Fruit fly (Drosophila melanogaster) Kc167 (cell line): ENCODE results near the gene Sld5.

Source experiments
- Myc ChIP-seq: fragments of >200 bp; optimal IDR thresholded peaks from 2 replicates; lab custom pipeline; 2017; ENCODE audit warnings: missing external identifiers
- Sin3A ChIP-seq: fragments of >200 bp; optimal IDR thresholded peaks from 2 replicates; lab custom pipeline; 2018; ENCODE audit warnings: missing external identifiers
- h ChIP-seq: fragments of >200 bp; optimal IDR thresholded peaks from 3 replicates; lab custom pipeline; 2018; ENCODE audit warnings: missing external identifiers
- insv ChIP-seq: fragments of >200 bp; optimal IDR thresholded peaks from 3 replicates; lab custom pipeline; 2018; ENCODE audit warnings: missing external identifiers
- psq ChIP-seq: fragments of >200 bp; optimal IDR thresholded peaks from 2 replicates; lab custom pipeline; 2017; ENCODE audit warnings: missing external identifiers
- ttk ChIP-seq: sonication (Bioruptor generic); optimal IDR thresholded peaks from 2 replicates; lab custom pipeline; 2017; ENCODE audit warnings: missing external identifiers

The Sld5 gene

DNA sequence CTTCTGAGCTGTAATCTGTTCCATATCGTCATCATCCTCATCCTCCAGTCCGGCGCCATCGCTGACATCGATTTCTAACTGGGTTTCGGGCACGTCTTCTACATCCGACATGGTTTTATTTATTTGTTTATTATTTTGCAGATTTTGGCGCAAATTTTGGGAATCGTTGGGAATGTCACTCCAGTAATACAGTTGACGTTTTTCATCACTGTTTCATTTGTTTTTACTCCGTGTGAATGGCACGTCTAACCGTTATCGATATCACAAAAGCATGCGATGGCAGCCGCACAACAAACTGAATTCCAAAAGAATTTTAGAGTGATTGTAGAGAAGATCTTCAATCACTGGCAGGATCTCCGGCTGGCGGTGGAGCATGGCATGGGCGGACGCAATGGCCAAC, at the start of gene Sld5, which contains the start of gene CG14543:
Gene Sld5 (minus strand): TSS at position 167 of the 400 bp plus-strand sequence.
Gene CG14543 (plus strand): TSS at position 250 of the 400 bp plus-strand sequence.
- no peak for TF ChIP-seq ttk (lab: Kevin White, UChicago)
- TF ChIP-seq Myc: no peak
- no peak for TF ChIP-seq psq (lab: Kevin White, UChicago)
- TF ChIP-seq h (lab: Kevin White, UChicago): no peak
- TF ChIP-seq Sin3A (lab: Kevin White, UChicago): no peak
- TF ChIP-seq insv (lab: Kevin White, UChicago): no peak

DNA sequence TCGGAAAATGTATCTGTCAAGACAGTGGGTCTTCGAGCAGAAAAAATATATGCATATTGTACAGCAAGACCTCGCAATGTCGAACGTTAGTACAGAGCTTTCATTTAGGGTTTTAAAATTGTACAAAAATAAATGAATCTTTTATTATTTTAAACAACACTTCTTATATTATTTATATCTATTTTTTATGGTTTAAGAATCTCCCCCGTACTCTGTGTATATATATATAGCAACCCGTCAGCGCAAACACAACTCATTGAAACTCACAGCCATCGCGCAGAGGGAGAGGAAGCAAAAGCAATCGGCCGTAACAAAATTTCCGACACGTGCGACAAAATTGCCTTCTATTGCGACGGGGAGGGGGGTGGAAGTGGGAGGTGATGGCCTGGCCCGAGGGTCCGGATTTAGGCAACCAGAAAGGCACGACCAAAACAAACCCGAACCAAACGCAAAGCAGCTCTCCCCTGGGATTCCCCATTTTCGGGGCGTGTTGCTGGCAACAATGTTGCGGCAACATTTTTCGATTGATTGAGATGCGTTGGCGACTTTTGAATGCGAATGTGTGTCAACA, 49.7 kb upstream of the Sld5 start:
- no peak for TF ChIP-seq insv (lab: Kevin White, UChicago)
- no peak for TF ChIP-seq psq (lab: Kevin White, UChicago)
- TF ChIP-seq Sin3A (lab: Kevin White, UChicago): no peak
- TF ChIP-seq ttk (lab: Kevin White, UChicago): no peak
- no peak for TF ChIP-seq h (lab: Kevin White, UChicago)
- no peak for TF ChIP-seq Myc

DNA sequence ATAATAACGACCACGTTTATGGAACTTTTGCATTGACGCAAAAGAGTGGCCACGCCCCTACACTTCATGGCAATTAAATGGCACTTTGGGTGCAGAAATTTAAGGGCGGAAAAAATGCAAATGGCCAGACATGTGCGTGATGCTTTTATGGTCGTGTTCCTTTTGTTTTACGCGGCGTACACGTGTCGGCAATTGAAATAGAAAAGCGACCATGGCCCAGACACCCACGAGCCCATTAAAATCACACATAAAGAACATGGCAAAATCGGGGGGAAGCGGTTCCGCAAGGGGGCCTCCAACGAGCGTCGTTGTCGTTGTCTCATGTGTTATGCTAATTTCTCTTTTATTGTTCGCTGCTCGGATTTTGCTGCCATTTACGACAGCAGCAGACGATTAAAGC, 49.1 kb upstream of the Sld5 start:
- no peak for TF ChIP-seq insv (lab: Kevin White, UChicago)
- TF ChIP-seq Sin3A (lab: Kevin White, UChicago): no peak
- no peak for TF ChIP-seq h (lab: Kevin White, UChicago)
- TF ChIP-seq Myc: no peak
- no peak for TF ChIP-seq ttk (lab: Kevin White, UChicago)

DNA sequence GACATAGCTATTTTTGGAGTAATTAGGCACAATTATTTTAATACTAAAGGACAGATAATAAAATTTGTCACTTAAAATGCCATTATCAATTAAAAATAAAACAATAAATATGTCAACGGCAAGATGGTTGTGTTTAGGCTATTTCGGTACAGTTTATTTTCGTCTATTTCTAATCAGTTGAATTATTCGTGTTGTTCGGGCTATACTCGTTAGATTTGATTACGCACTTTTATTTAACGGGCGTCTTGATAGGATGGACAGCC, 48.7 kb upstream of the Sld5 start:
- no peak for TF ChIP-seq ttk (lab: Kevin White, UChicago)
- no peak for TF ChIP-seq Myc
- no peak for TF ChIP-seq h (lab: Kevin White, UChicago)
- no peak for TF ChIP-seq Sin3A (lab: Kevin White, UChicago)
- no peak for TF ChIP-seq psq (lab: Kevin White, UChicago)
- no peak for TF ChIP-seq insv (lab: Kevin White, UChicago)

DNA sequence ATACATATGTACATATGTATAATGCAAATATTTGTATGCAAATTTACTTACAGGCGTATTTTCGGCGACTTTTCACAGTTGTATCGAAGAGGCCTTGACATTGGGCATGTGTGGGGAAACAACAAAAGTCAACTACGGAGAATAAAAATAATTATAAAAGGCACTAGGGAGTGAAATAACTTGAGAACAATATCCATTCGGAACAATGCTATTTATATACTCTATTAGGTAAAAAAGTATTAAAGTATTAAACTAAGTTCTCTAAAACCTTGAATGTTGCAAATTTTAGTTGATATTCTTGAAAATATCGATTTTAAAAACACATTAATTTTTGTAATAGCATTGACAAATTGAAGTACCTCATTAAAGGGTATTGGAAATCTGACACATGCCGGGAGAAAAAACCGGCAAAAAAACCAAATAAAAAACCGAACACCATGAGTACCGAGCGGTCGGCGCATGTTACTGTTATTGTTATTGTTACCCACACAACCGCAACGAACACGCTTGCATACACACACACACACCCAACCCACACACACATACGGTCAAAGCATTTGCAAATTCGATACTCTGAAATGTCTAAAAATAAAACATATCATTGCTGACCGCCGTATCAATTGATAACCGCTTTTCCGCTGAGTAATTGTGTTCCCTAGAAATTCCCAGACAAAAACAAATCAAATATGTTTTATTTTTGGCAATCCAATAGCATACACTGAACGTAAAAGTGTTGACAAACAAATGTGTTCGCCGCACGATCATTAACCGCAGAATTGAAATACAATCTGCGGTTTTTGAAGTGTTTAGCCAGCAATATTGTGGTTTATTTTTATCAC, 48.2 kb upstream of the Sld5 start:
- TF ChIP-seq ttk (lab: Kevin White, UChicago) (no peak), psq (lab: Kevin White, UChicago) (no peak)

DNA sequence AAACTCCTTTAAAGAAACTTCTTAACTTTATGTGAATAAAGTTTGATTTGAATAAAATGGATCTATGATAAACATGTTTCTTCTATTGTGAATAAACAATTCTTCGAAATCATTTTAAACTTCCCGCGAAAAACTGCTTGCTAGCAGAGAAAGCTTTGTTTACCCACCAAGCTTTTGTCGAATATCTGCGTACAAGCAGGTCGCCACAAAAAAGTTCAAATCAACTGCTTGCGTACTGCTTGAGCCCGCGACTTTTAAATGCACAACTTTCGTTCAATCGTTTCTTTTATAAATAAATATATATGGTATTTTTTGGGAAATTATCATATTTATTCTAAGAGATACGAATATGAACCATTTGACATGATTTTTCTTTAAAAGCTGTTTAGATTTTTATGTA, 47.1 kb upstream of the Sld5 start:
- TF ChIP-seq Myc: no peak
- TF ChIP-seq Sin3A (lab: Kevin White, UChicago): no peak
- no peak for TF ChIP-seq h (lab: Kevin White, UChicago)
- TF ChIP-seq psq (lab: Kevin White, UChicago): no peak
- TF ChIP-seq ttk (lab: Kevin White, UChicago): no peak
- no peak for TF ChIP-seq insv (lab: Kevin White, UChicago)

DNA sequence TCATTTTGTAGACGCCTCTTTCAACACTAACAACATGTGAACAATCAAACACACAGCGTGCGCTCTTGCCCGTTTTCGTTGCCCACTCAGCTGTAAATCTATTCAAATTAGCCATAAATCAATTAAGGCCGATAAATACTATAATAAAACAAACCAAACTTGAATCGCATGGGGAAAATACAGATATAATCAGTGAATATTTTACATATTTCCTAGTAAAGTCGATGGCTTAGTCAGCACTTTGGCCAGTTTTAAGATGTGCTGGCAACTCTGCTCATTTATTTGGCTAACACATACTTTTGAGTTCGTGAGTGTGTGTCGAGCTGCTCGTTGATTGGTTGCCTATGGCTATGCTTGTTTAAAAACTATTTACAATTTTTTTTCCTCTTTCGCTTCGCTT, 42.9 kb upstream of the Sld5 start:
- TF ChIP-seq Myc (no peak), insv (lab: Kevin White, UChicago) (no peak), h (lab: Kevin White, UChicago) (no peak), ttk (lab: Kevin White, UChicago) (no peak), psq (lab: Kevin White, UChicago) (no peak), Sin3A (lab: Kevin White, UChicago) (no peak)

DNA sequence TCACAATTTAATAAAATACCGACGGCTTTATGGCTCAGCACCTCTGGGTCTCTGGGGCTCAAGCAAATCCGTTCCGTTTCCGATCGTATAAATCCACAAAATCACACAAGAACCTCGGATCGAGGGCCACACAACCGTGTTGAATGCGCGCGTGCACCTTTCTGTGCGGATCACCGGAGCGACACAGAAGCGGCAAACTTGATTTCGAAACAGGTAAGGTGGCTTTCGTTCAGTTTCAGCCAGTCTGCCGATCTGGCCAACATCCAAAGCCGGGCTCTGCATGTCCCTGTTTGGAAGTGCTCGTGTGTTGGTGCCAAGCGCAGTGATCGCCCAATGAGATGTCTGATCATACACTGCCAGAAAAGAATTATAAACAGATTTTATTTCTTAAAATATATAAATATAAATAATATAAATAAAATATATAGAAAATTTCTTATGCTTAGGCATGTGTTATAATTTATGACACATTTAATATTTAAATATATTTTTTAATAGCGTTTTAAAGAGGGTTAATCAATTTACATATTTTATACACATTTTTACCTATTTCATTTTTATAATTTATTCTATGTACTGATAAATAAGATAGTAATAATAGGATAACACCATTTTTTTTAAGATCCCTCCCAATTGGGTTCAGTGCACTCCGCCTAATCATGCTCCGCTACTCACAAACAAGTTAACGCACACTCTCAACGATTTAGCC, 42.3 kb upstream of the Sld5 start, which contains the start of gene dysf:
Gene dysf (minus strand): TSS at position 210 of the 709 bp plus-strand sequence.
- TF ChIP-seq ttk (lab: Kevin White, UChicago) (no peak), psq (lab: Kevin White, UChicago) (no peak), Sin3A (lab: Kevin White, UChicago) (no peak), h (lab: Kevin White, UChicago) (no peak), Myc (no peak), insv (lab: Kevin White, UChicago) (no peak)

DNA sequence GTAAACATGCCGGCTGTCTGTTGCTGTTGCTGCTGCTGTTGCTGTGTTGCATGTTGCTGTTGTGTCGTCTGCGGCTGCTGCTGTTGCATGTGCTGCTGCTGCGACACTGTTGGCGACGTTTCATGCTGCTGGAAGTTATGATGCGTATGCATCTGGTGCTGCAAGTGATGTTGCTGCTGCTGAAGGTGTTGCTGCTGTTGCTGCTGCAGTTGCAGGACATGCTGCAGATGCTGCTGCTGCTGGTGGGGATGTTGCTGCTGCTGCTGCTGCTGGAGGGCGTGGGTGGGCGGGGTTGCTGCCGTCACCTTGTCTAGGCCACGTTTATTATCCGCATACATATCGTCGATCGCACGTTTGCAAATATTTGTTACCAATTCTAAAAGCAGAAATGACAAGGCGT, 39.8 kb upstream of the Sld5 start:
- TF ChIP-seq Myc: no peak
- TF ChIP-seq Sin3A (lab: Kevin White, UChicago): no peak
- no peak for TF ChIP-seq psq (lab: Kevin White, UChicago)
- TF ChIP-seq ttk (lab: Kevin White, UChicago): no peak
- no peak for TF ChIP-seq h (lab: Kevin White, UChicago)
- TF ChIP-seq insv (lab: Kevin White, UChicago): no peak

DNA sequence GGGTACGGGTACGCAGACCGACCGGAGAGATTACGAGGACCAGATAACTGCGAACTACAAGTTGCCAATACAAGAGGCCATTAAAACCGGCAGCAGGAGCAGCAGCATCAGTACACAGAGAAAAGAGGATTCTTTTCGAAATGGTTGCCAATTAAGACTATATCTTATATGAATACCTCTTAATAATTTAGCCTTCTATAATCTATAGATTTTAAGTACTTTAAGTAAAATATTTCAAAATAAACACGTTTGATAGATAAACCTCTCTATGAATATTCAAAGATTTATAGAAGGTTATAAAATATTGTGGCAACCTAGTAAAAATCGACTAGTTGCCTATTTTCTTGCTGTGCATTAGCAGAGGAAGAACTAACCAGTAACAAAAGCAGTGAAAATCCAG, 39.2 kb upstream of the Sld5 start:
- TF ChIP-seq Myc: no peak
- no peak for TF ChIP-seq Sin3A (lab: Kevin White, UChicago)
- no peak for TF ChIP-seq insv (lab: Kevin White, UChicago)
- TF ChIP-seq ttk (lab: Kevin White, UChicago): no peak
- TF ChIP-seq psq (lab: Kevin White, UChicago): no peak
- TF ChIP-seq h (lab: Kevin White, UChicago): no peak

DNA sequence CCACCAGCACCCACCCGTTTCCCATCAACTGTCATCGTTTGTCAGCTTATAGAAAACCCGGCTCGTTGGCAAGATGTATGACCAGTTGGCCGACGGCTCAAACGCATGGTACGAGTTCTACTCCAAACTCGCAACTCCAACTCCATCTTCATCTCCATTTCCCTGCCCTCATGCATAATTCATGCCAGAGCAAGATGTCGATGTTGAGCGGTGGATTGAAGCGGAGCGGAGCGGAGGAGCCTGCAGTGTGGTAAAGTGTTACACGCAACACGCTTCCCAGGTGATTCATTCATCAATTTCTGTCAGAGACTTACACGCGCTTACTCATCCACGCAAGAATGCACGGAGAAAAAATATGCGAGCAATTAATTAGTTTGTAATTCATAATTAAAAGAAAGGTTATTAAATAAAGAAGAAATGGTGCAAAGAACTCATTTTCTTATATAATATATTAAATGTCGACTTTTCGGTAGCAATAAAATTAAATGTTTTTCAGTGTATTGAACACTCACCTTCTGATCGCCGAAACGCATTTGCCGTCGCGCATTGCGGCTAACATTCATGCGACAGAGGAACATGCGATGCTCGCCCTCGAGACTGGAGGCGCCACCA, 25.1 kb upstream of the Sld5 start:
- TF ChIP-seq insv (lab: Kevin White, UChicago): no peak
- no peak for TF ChIP-seq Sin3A (lab: Kevin White, UChicago)
- TF ChIP-seq Myc: no peak
- TF ChIP-seq h (lab: Kevin White, UChicago): no peak
- TF ChIP-seq ttk (lab: Kevin White, UChicago): no peak
- no peak for TF ChIP-seq psq (lab: Kevin White, UChicago)
